Worm (Caenorhabditis elegans): ENCODE measurements around the gene B0035.13.
A peak's percentile ranks its signal among the peaks of the same experiment; 100 is the strongest.
"Not testable (repeated sequence)": the region's sequence is repeated elsewhere in the genome, so short reads cannot be mapped to it uniquely, and the experiment has no call there.

The B0035.13 gene

DNA sequence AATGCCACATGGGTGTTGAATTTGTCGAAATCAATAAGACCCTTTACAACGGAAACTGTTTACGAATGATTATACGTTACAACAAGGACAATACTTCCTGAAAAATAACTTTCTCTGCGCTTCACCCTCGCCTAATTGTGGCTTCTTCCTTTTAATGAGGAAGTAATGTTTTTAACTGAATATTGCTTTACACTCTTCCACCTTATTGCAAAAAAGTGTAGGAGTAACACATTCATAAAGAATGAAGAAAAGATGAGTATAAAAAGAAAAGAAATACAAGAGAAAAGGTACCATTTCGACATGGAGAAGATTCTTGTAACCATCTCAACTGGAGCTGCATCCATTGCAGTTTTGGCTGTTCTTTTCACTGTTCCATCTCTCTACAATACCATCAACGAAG, 43.4 kb downstream of the B0035.13 start, which contains the start of gene col-126:
Gene col-126, plus strand, starts transcription at position 301 of the 400 bp plus-strand sequence.
- not testable (repeated sequence) for TF ChIP-seq lin-39 (tag; optimal IDR thresholded peaks at IDR 0.05); blmp-1 (tag; optimal IDR thresholded peaks at IDR 0.05; ENCODE audit: insufficient read depth); C34F6.9 (tag; optimal IDR thresholded peaks at IDR 0.05)

DNA sequence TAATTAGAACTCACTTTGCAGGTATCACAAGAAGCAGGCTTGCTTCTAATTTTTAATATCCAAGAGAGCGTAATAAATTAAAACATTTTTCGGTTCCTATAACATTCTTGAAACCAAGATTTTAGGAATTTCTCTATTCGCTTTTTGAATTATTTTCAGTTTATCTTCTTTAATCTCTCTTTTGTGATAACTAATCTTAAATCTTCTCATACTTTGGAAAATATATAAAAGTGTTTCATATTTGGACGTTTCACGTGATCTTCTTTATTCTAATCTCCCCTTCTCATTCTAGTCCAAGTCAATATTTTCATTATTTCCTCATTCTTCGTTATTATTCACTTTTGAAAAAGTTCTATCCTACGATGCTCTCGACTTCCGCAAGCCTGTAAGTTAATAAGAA, 45.0 kb downstream of the B0035.13 start, which contains the start of gene F54D1.1:
Gene F54D1.1, plus strand, starts transcription at position 301 of the 400 bp plus-strand sequence.
- TF ChIP-seq sem-4 (tag; optimal IDR thresholded peaks at IDR 0.05) (no peak), mab-5 (tag; optimal IDR thresholded peaks at IDR 0.05) (no peak), Y55F3AM.14 (GFP tag; optimal IDR thresholded peaks at IDR 0.05) (no peak), ztf-11 (tag; optimal IDR thresholded peaks at IDR 0.05) (no peak), nhr-77 (tag; optimal IDR thresholded peaks at IDR 0.05) (no peak), egl-27 (tag; optimal IDR thresholded peaks at IDR 0.05) (no peak), ZK546.5 (tag; optimal IDR thresholded peaks at IDR 0.05) (no peak), F13H6.1 (tag; optimal IDR thresholded peaks at IDR 0.05) (no peak), nhr-129 (tag; optimal IDR thresholded peaks at IDR 0.05) (no peak), fos-1 (tag; optimal IDR thresholded peaks at IDR 0.05) (no peak), elt-1 (tag; optimal IDR thresholded peaks at IDR 0.05) (no peak), elt-3 (tag; optimal IDR thresholded peaks at IDR 0.05) (no peak), aly-2 (tag; optimal IDR thresholded peaks at IDR 0.05) (no peak), ztf-4 (tag; optimal IDR thresholded peaks at IDR 0.05) (no peak), alr-1 (tag; optimal IDR thresholded peaks at IDR 0.05) (no peak), nhr-237 (tag; optimal IDR thresholded peaks at IDR 0.05) (no peak), nhr-11 (tag; optimal IDR thresholded peaks at IDR 0.05) (no peak), nhr-6 (tag; optimal IDR thresholded peaks at IDR 0.05) (no peak), blmp-1 (tag; optimal IDR thresholded peaks at IDR 0.05; ENCODE audit: insufficient read depth) (no peak)

DNA sequence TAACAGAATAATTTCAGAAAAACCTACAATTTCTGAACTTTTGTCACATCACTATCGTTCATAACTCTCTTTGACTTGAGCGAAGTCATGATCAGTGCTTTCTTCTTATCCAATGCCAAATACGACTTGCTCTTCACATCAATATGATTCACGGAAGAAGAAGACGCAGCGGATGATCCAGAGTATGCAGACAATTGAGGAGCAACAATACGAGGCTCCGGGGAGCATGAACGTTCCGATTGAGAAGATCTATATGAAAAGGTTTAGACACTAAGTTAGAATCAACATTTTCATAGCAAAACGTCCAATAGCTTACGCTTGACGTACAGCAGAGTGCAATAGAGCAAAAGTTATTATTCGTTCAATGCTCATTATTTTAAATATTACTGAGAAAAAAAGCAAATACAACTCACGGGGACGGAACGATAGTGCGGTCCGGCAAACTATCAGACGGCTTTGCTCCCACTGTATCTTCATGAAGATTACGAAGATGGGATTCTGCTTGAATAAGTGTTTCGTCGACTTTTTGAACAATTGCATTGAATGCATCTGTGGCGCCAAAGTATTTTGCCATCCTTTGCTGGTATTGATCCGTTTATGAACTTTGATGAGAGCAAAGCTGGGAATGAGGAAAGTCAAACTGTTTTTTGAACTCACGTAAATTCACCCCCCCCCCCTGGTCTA, 45.8 kb downstream of the B0035.13 start, which contains the start of gene C05C12.5:
Gene C05C12.5, minus strand, starts transcription at position 642 of the 684 bp plus-strand sequence.
- TF ChIP-seq nhr-12 (tag; optimal IDR thresholded peaks at IDR 0.05) = no peak
- no peak for TF ChIP-seq C34F6.9 (tag; optimal IDR thresholded peaks at IDR 0.05)
- TF ChIP-seq skn-1 (tag; optimal IDR thresholded peaks at IDR 0.05) = no peak
- no peak for TF ChIP-seq snpc-4 (tag; optimal IDR thresholded peaks at IDR 0.05)
- no peak for TF ChIP-seq ztf-4 (tag; optimal IDR thresholded peaks at IDR 0.05)

DNA sequence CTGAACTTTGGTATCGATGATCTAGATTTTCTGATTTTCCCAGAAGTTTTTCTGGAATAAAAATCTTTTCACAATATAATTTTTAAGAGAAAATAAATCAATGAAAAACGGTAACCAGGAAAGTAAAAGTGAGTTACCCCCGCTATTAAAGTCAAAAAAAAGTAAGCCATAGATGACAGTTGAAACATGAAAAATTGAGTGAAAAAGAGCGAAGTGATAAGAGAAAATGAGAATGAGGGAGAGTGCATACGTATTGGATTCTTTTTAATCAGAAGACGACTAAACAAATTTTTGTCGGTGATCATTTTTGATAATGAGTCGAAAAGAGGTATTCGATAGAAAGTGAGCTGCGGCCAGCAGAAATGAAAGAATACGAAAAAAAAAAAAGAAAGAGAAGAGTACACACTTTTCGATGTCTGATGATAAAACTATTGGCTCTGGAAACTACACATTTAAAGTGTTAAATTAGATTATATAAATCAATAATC, 47.0 kb downstream of the B0035.13 start, which contains the start of gene gtl-1:
Gene gtl-1, minus strand, starts transcription at position 51 of the 488 bp plus-strand sequence.
- TF ChIP-seq fos-1 (tag; optimal IDR thresholded peaks at IDR 0.05) (peak; percentile 89), lin-13 (GFP tag; optimal IDR thresholded peaks at IDR 0.05) (no peak)

DNA sequence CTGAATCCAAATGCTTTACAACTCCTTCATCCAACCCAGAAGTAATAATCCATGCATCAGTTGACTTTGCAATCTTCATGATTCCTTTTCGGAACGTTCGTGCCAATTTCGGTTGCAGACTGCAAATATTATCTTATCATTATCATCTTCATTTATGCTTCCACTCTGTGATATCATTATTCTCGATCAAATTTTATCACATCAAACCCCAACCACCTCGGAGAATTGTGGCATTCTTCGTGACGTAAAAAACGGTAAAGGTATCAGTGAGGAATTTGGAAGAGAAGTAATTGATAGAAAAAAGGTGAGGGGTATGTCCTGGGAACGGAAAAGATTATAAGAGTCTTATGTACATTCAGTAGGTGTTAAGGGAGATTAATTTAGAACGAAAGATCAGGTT, 49.0 kb downstream of the B0035.13 start:
- TF ChIP-seq elt-1 (tag; optimal IDR thresholded peaks at IDR 0.05) (no peak), aly-2 (tag; optimal IDR thresholded peaks at IDR 0.05) (no peak), sma-9 (GFP tag; optimal IDR thresholded peaks at IDR 0.05) (peak; percentile 49), sma-9 (tag; optimal IDR thresholded peaks at IDR 0.05) (no peak), nhr-77 (tag; optimal IDR thresholded peaks at IDR 0.05) (no peak), mdl-1 (tag; optimal IDR thresholded peaks at IDR 0.05) (no peak), fos-1 (tag; optimal IDR thresholded peaks at IDR 0.05) (peak; percentile 96)

All from whole organism, L2 larva.